Fruit fly (Drosophila melanogaster) whole organism, embryonic: ENCODE data around the gene Mks1.

ENCODE experiments used
- ATbp ChIP-seq: fragments of 200-800 bp; sonication (Bioruptor generic); optimal IDR thresholded peaks from 2 replicates; lab custom pipeline; 2017; ENCODE audit warnings: missing biosample characterization, mild to moderate bottlenecking, missing genetic modification characterization, missing genetic modification reagents
- Atf6 ChIP-seq: fragments of 200-800 bp; sonication (Bioruptor generic); IDR thresholded peaks from 2 replicates; pipeline ENCODE4 v1.3.6; 2022; ENCODE audit warnings: missing biosample characterization, missing genetic modification characterization
- B-H1 ChIP-seq: fragments of 200-800 bp; sonication (Bioruptor generic); IDR thresholded peaks from 3 replicates; pipeline ENCODE4 v1.3.6; 2022; ENCODE audit warnings: missing biosample characterization, missing genetic modification characterization
- CG10431 ChIP-seq: fragments of 200-800 bp; sonication (Bioruptor generic); optimal IDR thresholded peaks from 3 replicates; lab custom pipeline; 2018; ENCODE audit warnings: missing biosample characterization, mild to moderate bottlenecking, missing genetic modification characterization
- CG12104 ChIP-seq: fragments of 200-800 bp; sonication (Bioruptor generic); optimal IDR thresholded peaks from 3 replicates; lab custom pipeline; 2016; ENCODE audit warnings: missing biosample characterization, missing genetic modification characterization
- CG12236 ChIP-seq: fragments of 200-800 bp; sonication (Bioruptor generic); optimal IDR thresholded peaks from 2 replicates; lab custom pipeline; 2016; ENCODE audit warnings: missing biosample characterization, missing genetic modification characterization
- CG13894 ChIP-seq: fragments of 200-800 bp; sonication (Bioruptor generic); optimal IDR thresholded peaks from 3 replicates; lab custom pipeline; 2018; ENCODE audit warnings: missing biosample characterization, mild to moderate bottlenecking, missing genetic modification characterization, moderate library complexity
- CG14050 ChIP-seq: fragments of 200-800 bp; sonication (Bioruptor generic); IDR thresholded peaks from 3 replicates; pipeline ENCODE4 v1.3.6; 2022; ENCODE audit warnings: missing biosample characterization, missing genetic modification characterization
- CG15601 ChIP-seq: fragments of 200-800 bp; sonication (Bioruptor generic); optimal IDR thresholded peaks from 3 replicates; lab custom pipeline; 2019; ENCODE audit warnings: missing biosample characterization, mild to moderate bottlenecking, missing genetic modification characterization, moderate library complexity
- CG17186 ChIP-seq: fragments of 200-800 bp; sonication (Bioruptor generic); optimal IDR thresholded peaks from 3 replicates; lab custom pipeline; 2017; ENCODE audit warnings: missing biosample characterization, missing genetic modification reagents, missing genetic modification characterization
- CG30020 ChIP-seq: fragments of 200-800 bp; optimal IDR thresholded peaks from 2 replicates; lab custom pipeline; 2019; ENCODE audit warnings: missing biosample characterization, mild to moderate bottlenecking, missing genetic modification characterization, moderate library complexity
- CG30403 ChIP-seq: fragments of 200-800 bp; sonication (Bioruptor generic); optimal IDR thresholded peaks from 3 replicates; lab custom pipeline; 2016; ENCODE audit warnings: missing biosample characterization, missing genetic modification characterization
- CG32767 ChIP-seq: fragments of 200-800 bp; sonication (Bioruptor generic); IDR thresholded peaks from 2 replicates; pipeline ENCODE4 v1.3.6; 2022; ENCODE audit warnings: missing biosample characterization, missing genetic modification characterization
- CG5180 ChIP-seq: fragments of 200-800 bp; sonication (Bioruptor generic); optimal IDR thresholded peaks from 3 replicates; lab custom pipeline; 2017; ENCODE audit warnings: missing biosample characterization, missing genetic modification characterization, mild to moderate bottlenecking, moderate library complexity, missing genetic modification reagents
- CG7745 ChIP-seq: fragments of 200-800 bp; sonication (Bioruptor generic); optimal IDR thresholded peaks from 2 replicates; lab custom pipeline; 2018; ENCODE audit warnings: missing biosample characterization, mild to moderate bottlenecking, missing genetic modification characterization, moderate library complexity
- Doc3 ChIP-seq: fragments of 200-800 bp; sonication (Bioruptor generic); IDR thresholded peaks from 3 replicates; pipeline ENCODE4 v1.3.6; 2022; ENCODE audit warnings: missing biosample characterization, missing genetic modification characterization; ENCODE audit not compliant: partially characterized antibody
- Eip74EF ChIP-seq, 2 experiments: fragments of 200-800 bp in 1 of 2; fragments of >200 bp in 1 of 2; sonication (Bioruptor generic) in 1 of 2; optimal IDR thresholded peaks; 2 replicates each; lab custom pipeline; 2017 to 2019; ENCODE audit warnings: missing biosample characterization in 2 of 2, missing genetic modification characterization in 2 of 2, mild to moderate bottlenecking in 1 of 2, moderate library complexity in 1 of 2
- Fer1 ChIP-seq: fragments of 200-800 bp; sonication (Bioruptor generic); optimal IDR thresholded peaks from 2 replicates; lab custom pipeline; 2017; ENCODE audit warnings: missing biosample characterization, mild to moderate bottlenecking, missing genetic modification characterization
- GATAe ChIP-seq: fragments of 200-800 bp; sonication (Bioruptor generic); conservative IDR thresholded peaks from 2 replicates; pipeline ENCODE4 v1.3.6; 2022; ENCODE audit warnings: missing biosample characterization, missing genetic modification characterization
- Hey ChIP-seq: fragments of 200-800 bp; sonication (Bioruptor generic); optimal IDR thresholded peaks from 3 replicates; lab custom pipeline; 2018; ENCODE audit warnings: missing biosample characterization, mild to moderate bottlenecking, missing genetic modification characterization
- Hr51 ChIP-seq, 2 experiments: fragments of 200-800 bp; sonication (Bioruptor generic); optimal IDR thresholded peaks; 2 replicates in 1 of 2; 3 replicates in 1 of 2; lab custom pipeline; 2016 to 2018; ENCODE audit warnings: missing biosample characterization in 2 of 2, missing genetic modification characterization in 2 of 2, mild to moderate bottlenecking in 1 of 2, moderate library complexity in 1 of 2
- PHDP ChIP-seq: fragments of 200-800 bp; sonication (Bioruptor generic); optimal IDR thresholded peaks from 3 replicates; lab custom pipeline; 2018; ENCODE audit warnings: missing biosample characterization, mild to moderate bottlenecking, missing genetic modification characterization, moderate library complexity
- Pdp1 ChIP-seq, 2 experiments: fragments of 200-800 bp; sonication (Bioruptor generic); optimal IDR thresholded peaks; 3 replicates each; lab custom pipeline; 2016; ENCODE audit warnings: missing biosample characterization in 2 of 2, missing genetic modification characterization in 2 of 2, mild to moderate bottlenecking in 1 of 2, moderate library complexity in 1 of 2
- Rx ChIP-seq: fragments of 200-800 bp; sonication (Bioruptor generic); IDR thresholded peaks from 2 replicates; pipeline ENCODE4 v1.3.6; 2022; ENCODE audit warnings: missing biosample characterization, missing genetic modification characterization
- Side ChIP-seq: fragments of 200-800 bp; sonication (Bioruptor generic); optimal IDR thresholded peaks from 2 replicates; lab custom pipeline; 2016; ENCODE audit warnings: missing biosample characterization, missing genetic modification characterization
- Sry-β ChIP-seq: fragments of 200-800 bp; sonication (Bioruptor generic); optimal IDR thresholded peaks from 2 replicates; lab custom pipeline; 2018; ENCODE audit warnings: missing biosample characterization, mild to moderate bottlenecking, missing genetic modification characterization, moderate library complexity
- YL-1 ChIP-seq: fragments of 200-800 bp; sonication (Bioruptor generic); optimal IDR thresholded peaks from 3 replicates; lab custom pipeline; 2017; ENCODE audit warnings: missing biosample characterization, mild to moderate bottlenecking, missing genetic modification characterization
- ap ChIP-seq: fragments of 200-800 bp; sonication (Bioruptor generic); IDR thresholded peaks from 2 replicates; pipeline ENCODE4 v1.3.6; 2022; ENCODE audit warnings: missing biosample characterization, missing genetic modification characterization
- bcd ChIP-seq: fragments of 200-800 bp; sonication (Bioruptor generic); optimal IDR thresholded peaks from 2 replicates; lab custom pipeline; 2017; ENCODE audit warnings: missing biosample characterization, mild to moderate bottlenecking, missing genetic modification characterization
- chinmo ChIP-seq: fragments of 200-800 bp; sonication (Bioruptor generic); IDR thresholded peaks from 4 replicates; pipeline ENCODE4 v1.3.6; 2022; ENCODE audit warnings: missing biosample characterization, missing genetic modification characterization; ENCODE audit not compliant: partially characterized antibody
- emc ChIP-seq: fragments of 200-800 bp; sonication (Bioruptor generic); optimal IDR thresholded peaks from 2 replicates; lab custom pipeline; 2016; ENCODE audit warnings: missing biosample characterization, missing genetic modification characterization
- fd3F ChIP-seq: fragments of 200-800 bp; sonication (Bioruptor generic); optimal IDR thresholded peaks from 2 replicates; lab custom pipeline; 2018; ENCODE audit warnings: missing biosample characterization, mild to moderate bottlenecking, missing genetic modification characterization, moderate library complexity
- fd96Cb ChIP-seq: fragments of 200-800 bp; sonication (Bioruptor generic); optimal IDR thresholded peaks from 2 replicates; lab custom pipeline; 2018; ENCODE audit warnings: missing biosample characterization, mild to moderate bottlenecking, missing genetic modification characterization, moderate library complexity
- gce ChIP-seq: fragments of 200-800 bp; sonication (Bioruptor generic); IDR thresholded peaks from 3 replicates; pipeline ENCODE4 v1.3.6; 2022; ENCODE audit warnings: missing biosample characterization, missing genetic modification characterization
- gcm2 ChIP-seq: fragments of 200-800 bp; sonication (Bioruptor generic); optimal IDR thresholded peaks from 2 replicates; lab custom pipeline; 2016; ENCODE audit warnings: missing biosample characterization, missing genetic modification characterization
- h ChIP-seq: fragments of >200 bp; optimal IDR thresholded peaks from 2 replicates; lab custom pipeline; 2017
- hkb ChIP-seq, 2 experiments: fragments of 200-800 bp in 1 of 2; fragments of >200 bp in 1 of 2; sonication (Bioruptor generic) in 1 of 2; IDR thresholded peaks in 1 of 2; optimal IDR thresholded peaks in 1 of 2; 2 replicates each; pipeline versions ENCODE4 v1.3.6 to Lab custom; 2017 to 2022; ENCODE audit warnings: missing biosample characterization in 1 of 2, missing genetic modification characterization in 1 of 2
- lbe ChIP-seq: fragments of 200-800 bp; sonication (Bioruptor generic); optimal IDR thresholded peaks from 2 replicates; lab custom pipeline; 2016; ENCODE audit warnings: missing biosample characterization, mild to moderate bottlenecking, missing genetic modification characterization
- pb ChIP-seq: fragments of 200-800 bp; sonication (Bioruptor generic); optimal IDR thresholded peaks from 3 replicates; lab custom pipeline; 2016; ENCODE audit warnings: missing biosample characterization, missing genetic modification characterization
- pum ChIP-seq: fragments of 200-800 bp; sonication (Bioruptor generic); optimal IDR thresholded peaks from 2 replicates; lab custom pipeline; 2016; ENCODE audit warnings: missing biosample characterization, missing genetic modification characterization
- sc ChIP-seq, 3 experiments: fragments of >200 bp in 2 of 3; fragments of 200-800 bp in 1 of 3; sonication (Bioruptor generic) in 1 of 3; optimal IDR thresholded peaks; 2 replicates in 2 of 3; 3 replicates in 1 of 3; lab custom pipeline; 2017; ENCODE audit warnings: mild to moderate bottlenecking in 1 of 3, missing biosample characterization in 1 of 3, missing genetic modification characterization in 1 of 3, missing genetic modification reagents in 1 of 3
- schlank ChIP-seq: fragments of 200-800 bp; sonication (Bioruptor generic); optimal IDR thresholded peaks from 2 replicates; lab custom pipeline; 2018; ENCODE audit warnings: missing biosample characterization, mild to moderate bottlenecking, missing genetic modification characterization
- seq ChIP-seq: fragments of 200-800 bp; sonication (Bioruptor generic); IDR thresholded peaks from 2 replicates; pipeline ENCODE4 v1.3.6; 2022; ENCODE audit warnings: missing biosample characterization, missing genetic modification characterization
- slou ChIP-seq: fragments of 200-800 bp; sonication (Bioruptor generic); optimal IDR thresholded peaks from 3 replicates; lab custom pipeline; 2016; ENCODE audit warnings: missing biosample characterization, missing genetic modification characterization
- slp2 ChIP-seq: fragments of 200-800 bp; sonication (Bioruptor generic); optimal IDR thresholded peaks from 2 replicates; lab custom pipeline; 2016; ENCODE audit warnings: missing biosample characterization, missing genetic modification characterization
- so ChIP-seq: fragments of 200-800 bp; sonication (Bioruptor generic); IDR thresholded peaks from 3 replicates; pipeline ENCODE4 v1.3.6; 2022; ENCODE audit warnings: missing biosample characterization, missing genetic modification characterization
- stc ChIP-seq: fragments of 200-800 bp; sonication (Bioruptor generic); IDR thresholded peaks from 2 replicates; pipeline ENCODE4 v1.3.6; 2022; ENCODE audit warnings: missing biosample characterization, missing genetic modification characterization
- tgo ChIP-seq: fragments of 200-800 bp; sonication (Bioruptor generic); IDR thresholded peaks from 3 replicates; pipeline ENCODE4 v1.3.6; 2022; ENCODE audit warnings: missing biosample characterization, missing genetic modification characterization
- trem ChIP-seq: fragments of 200-800 bp; optimal IDR thresholded peaks from 3 replicates; lab custom pipeline; 2019; ENCODE audit warnings: missing biosample characterization, mild to moderate bottlenecking, missing genetic modification characterization, moderate library complexity

The Mks1 gene

DNA sequence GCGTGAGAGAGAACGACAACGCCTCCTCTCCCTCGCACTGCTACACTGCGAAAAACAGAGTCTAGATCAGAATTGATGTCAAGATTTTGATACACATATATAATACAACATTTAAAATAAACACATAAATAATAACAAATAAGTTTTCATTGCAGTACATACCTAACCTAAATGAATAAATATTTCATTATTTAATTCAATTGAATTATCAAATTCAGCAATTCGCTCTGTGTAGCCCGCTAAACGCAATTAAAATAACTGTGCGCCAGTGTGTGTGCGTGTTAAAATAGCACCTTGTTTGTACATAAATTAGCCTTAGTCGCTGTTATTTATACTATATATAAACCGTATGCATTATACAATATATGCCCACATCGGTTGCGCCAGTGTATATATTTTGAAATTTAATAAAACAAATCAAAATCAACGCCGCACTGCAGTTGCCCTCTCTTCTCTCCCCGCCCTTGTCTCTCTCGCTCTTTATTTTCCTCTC is 24.1 kb downstream of the Mks1 start (continued):
- TF ChIP-seq sc (optimal IDR thresholded peaks at IDR 0.05; lab: Kevin White, UChicago), result no peak
- peak; percentile 78 for TF ChIP-seq sc (GFP tag; optimal IDR thresholded peaks at IDR 0.05; lab: Kevin White, UChicago)
- peak; percentile 24 for TF ChIP-seq Side (GFP tag; lab: Kevin White, UChicago)
- no peak for TF ChIP-seq pb
- TF ChIP-seq schlank (tag; lab: Kevin White, UChicago), result peak; percentile 92
- peak; percentile 97 for TF ChIP-seq Atf6 (GFP tag; lab: Robert Waterston, UW)
- TF ChIP-seq so (GFP tag; lab: Robert Waterston, UW), result peak; percentile 93
- TF ChIP-seq Hr51 (GFP tag; optimal IDR thresholded peaks at IDR 0.05; lab: Kevin White, UChicago), result peak; percentile 55 to 96
- TF ChIP-seq seq (GFP tag; lab: Robert Waterston, UW), result peak; percentile 97
- peak; percentile 96 for TF ChIP-seq PHDP
- peak; percentile 64 for TF ChIP-seq Hey (tag; lab: Kevin White, UChicago)
- peak; percentile 90 for TF ChIP-seq stc (GFP tag; lab: Robert Waterston, UW)
- TF ChIP-seq CG14050, result peak; percentile 90
- TF ChIP-seq slp2 (GFP tag; lab: Kevin White, UChicago), result no peak
- no peak for TF ChIP-seq Doc3
- peak; percentile 44 for TF ChIP-seq pum (GFP tag; lab: Kevin White, UChicago)
- TF ChIP-seq h (lab: Kevin White, UChicago), result no peak
- TF ChIP-seq CG30020 (tag; lab: Kevin White, UChicago), result peak; percentile 74
- peak; percentile 79; the same call in 1 of the 2 replicates for TF ChIP-seq GATAe (GFP tag; lab: Robert Waterston, UW)
- TF ChIP-seq emc (GFP tag; lab: Kevin White, UChicago), result peak; percentile 53
- peak; percentile 10 for TF ChIP-seq CG17186 (GFP tag; lab: Kevin White, UChicago)
- peak; percentile 90 for TF ChIP-seq ATbp (GFP tag; lab: Kevin White, UChicago)
- peak; percentile 92 for TF ChIP-seq slou
- TF ChIP-seq B-H1 (GFP tag; lab: Robert Waterston, UW), result peak; percentile 90
- peak; percentile 85 for TF ChIP-seq Rx (GFP tag; lab: Robert Waterston, UW)
- TF ChIP-seq hkb (optimal IDR thresholded peaks at IDR 0.05; lab: Kevin White, UChicago), result no peak
- peak; percentile 96 for TF ChIP-seq hkb (GFP tag; IDR thresholded peaks at IDR 0.05; lab: Robert Waterston, UW)
- TF ChIP-seq CG12236 (GFP tag; lab: Kevin White, UChicago), result no peak
- peak; percentile 75 for TF ChIP-seq gcm2 (GFP tag; lab: Kevin White, UChicago)
- peak; percentile 88 for TF ChIP-seq ap (GFP tag; lab: Robert Waterston, UW)
- TF ChIP-seq Fer1 (GFP tag; lab: Kevin White, UChicago), result peak; percentile 96
- TF ChIP-seq tgo (GFP tag; lab: Robert Waterston, UW), result peak; percentile 96
- no peak for TF ChIP-seq CG7745 (tag; lab: Kevin White, UChicago)
- TF ChIP-seq CG13894, result peak; percentile 95
- TF ChIP-seq YL-1 (GFP tag; lab: Kevin White, UChicago), result peak; percentile 38
- TF ChIP-seq bcd (GFP tag; lab: Kevin White, UChicago), result peak; percentile 95
- peak; percentile 81 for TF ChIP-seq trem (tag; lab: Kevin White, UChicago)
- TF ChIP-seq gce, result peak; percentile 90
- peak; percentile 92 for TF ChIP-seq fd96Cb
- TF ChIP-seq chinmo (GFP tag; lab: Robert Waterston, UW), result no peak
- peak; percentile 95 for TF ChIP-seq CG32767 (GFP tag; lab: Robert Waterston, UW)
- TF ChIP-seq CG5180, result peak; percentile 85
- peak; percentile 89 for TF ChIP-seq CG12104 (GFP tag; lab: Kevin White, UChicago)
- TF ChIP-seq Sry-β, result no peak
- peak; percentile 89 for TF ChIP-seq CG15601 (tag; lab: Kevin White, UChicago)
- peak; percentile 93 for TF ChIP-seq fd3F (GFP tag; lab: Kevin White, UChicago)
- peak; percentile 94 for TF ChIP-seq lbe (GFP tag; lab: Kevin White, UChicago)
- peak; percentile 42 for TF ChIP-seq CG10431 (GFP tag; lab: Kevin White, UChicago)
- peak in 1 of 2 experiments; percentile 93 for TF ChIP-seq Eip74EF (GFP tag; optimal IDR thresholded peaks at IDR 0.05; lab: Kevin White, UChicago)
- peak; percentile 95 for TF ChIP-seq CG30403 (GFP tag; lab: Kevin White, UChicago)
- TF ChIP-seq Pdp1 (GFP tag; optimal IDR thresholded peaks at IDR 0.05; lab: Kevin White, UChicago), result peak; percentile 70 to 81
